Worm (Caenorhabditis elegans): ENCODE results near the gene D1079.1.

Gene D1079.1

DNA sequence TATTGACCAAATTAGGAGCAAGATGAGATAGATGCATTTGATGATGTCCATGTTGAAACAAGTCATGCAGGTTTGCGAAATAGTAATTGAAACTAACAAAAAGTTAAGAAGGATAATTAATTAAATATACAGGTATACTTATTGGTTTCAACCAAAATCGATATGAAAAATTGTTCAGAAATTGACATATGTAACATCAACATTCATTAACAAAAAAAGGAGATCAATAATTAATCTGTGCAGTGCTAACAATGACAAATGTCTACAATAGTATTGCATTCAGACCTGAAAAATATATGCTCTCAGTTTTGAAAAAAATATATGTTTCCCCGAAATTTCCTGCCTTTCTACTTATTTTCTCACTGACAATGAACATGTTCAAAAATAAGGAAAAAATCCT is 34.2 kb upstream of the D1079.1 start, which contains the start of gene R160.4 (continued):
- TF ChIP-seq ztf-3 (GFP tag; optimal IDR thresholded peaks at IDR 0.05) (no peak), nhr-90 (tag; optimal IDR thresholded peaks at IDR 0.05) (no peak), ama-1 (optimal IDR thresholded peaks at IDR 0.05) (no peak), ama-1 (GFP tag; optimal IDR thresholded peaks at IDR 0.05) (no peak), hsf-1 (GFP tag; IDR thresholded peaks at IDR 0.05) (no peak)

DNA sequence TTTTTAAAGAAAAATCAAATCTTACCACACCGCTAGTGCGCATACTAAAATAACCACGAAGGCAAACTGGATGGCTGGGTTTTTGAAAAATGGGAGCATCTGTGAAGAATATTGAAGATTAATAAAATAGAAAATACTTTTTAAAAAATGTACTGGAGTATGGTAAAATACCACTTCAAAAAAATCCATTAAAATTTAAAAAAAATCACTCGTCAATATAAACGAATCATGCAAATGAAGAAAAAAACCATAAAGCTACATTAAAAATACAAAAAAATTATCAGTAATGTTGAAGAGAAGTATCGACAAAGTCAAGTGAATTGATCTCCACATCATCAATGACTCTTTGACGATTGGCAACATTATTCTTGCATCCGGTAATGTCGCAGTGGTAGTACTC is 32.2 kb upstream of the D1079.1 start, which contains the start of gene R160.5:
Gene R160.5 (minus strand): TSS at position 101 of the 400 bp plus-strand sequence.
- no peak for TF ChIP-seq F10E7.11 (tag; optimal IDR thresholded peaks at IDR 0.05)
- no peak for TF ChIP-seq him-1 (tag; optimal IDR thresholded peaks at IDR 0.05)
- no peak for TF ChIP-seq hlh-26 (GFP tag; conservative IDR thresholded peaks at IDR 0.05)
- TF ChIP-seq F49E8.2 (tag; optimal IDR thresholded peaks at IDR 0.05; ENCODE audit: insufficient read depth) = no peak
- TF ChIP-seq aptf-3 (GFP tag; IDR thresholded peaks at IDR 0.05) = no peak
- TF ChIP-seq atf-7 (tag; optimal IDR thresholded peaks at IDR 0.05) = no peak
- no peak for TF ChIP-seq efl-1 (GFP tag; optimal IDR thresholded peaks at IDR 0.05)
- no peak for TF ChIP-seq tbp1 (GFP tag; optimal IDR thresholded peaks at IDR 0.05)
- no peak for TF ChIP-seq ceh-27 (GFP tag; optimal IDR thresholded peaks at IDR 0.05)
- TF ChIP-seq Y56A3A.18 (GFP tag; IDR thresholded peaks at IDR 0.05) = no peak

DNA sequence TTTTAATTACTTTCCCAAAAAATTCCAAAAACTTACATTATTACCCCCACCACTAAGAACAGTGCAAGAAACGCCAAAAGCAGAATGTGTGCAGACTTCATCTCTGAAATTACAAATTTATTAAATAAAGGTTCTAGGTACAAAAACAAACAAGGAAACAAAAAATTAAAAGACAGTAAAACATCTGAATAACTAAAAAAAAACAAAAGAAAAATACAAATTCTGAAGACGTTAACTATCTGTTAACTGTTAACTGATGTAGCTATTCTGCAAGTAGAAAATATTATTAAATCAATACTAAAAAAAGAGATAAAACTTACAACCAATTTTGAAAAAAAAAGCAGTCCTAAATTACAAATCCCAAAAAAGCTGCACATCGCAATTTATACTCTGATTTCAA is 31.5 kb upstream of the D1079.1 start, which contains the start of gene R160.13:
Gene R160.13 (minus strand): TSS at position 101 of the 400 bp plus-strand sequence.
- TF ChIP-seq lsy-27 (tag; optimal IDR thresholded peaks at IDR 0.05; ENCODE audit: borderline replicate concordance, insufficient read depth) = no peak

DNA sequence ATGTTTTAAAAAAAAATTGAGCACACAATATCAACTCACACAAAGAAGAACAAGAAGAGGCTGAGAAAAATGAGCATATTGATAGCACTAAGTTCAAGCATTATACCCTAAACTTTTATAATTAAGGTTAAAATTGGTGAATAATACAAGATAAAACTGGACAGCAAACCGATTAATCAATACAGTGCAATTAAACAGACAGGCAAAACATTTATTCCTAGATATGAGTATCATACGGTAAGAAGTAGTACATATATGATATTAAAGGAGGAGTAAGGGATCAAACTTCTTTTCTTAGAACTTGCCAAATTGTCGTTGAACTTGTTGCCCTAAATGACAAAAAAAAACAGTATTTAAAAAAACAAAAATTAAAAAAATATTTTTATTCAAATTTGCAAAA is 31.0 kb upstream of the D1079.1 start, which contains the start of gene R160.14:
Gene R160.14 (minus strand): TSS at position 101 of the 400 bp plus-strand sequence.
- no peak for TF ChIP-seq cebp-2 (GFP tag; IDR thresholded peaks at IDR 0.05)
- TF ChIP-seq zfh-2 (GFP tag; conservative IDR thresholded peaks at IDR 0.05) = no peak
- no peak for TF ChIP-seq bed-2 (GFP tag; IDR thresholded peaks at IDR 0.05)
- no peak for TF ChIP-seq fkh-3 (tag; optimal IDR thresholded peaks at IDR 0.05)
- TF ChIP-seq tbx-9 (tag; optimal IDR thresholded peaks at IDR 0.05; ENCODE audit: borderline replicate concordance) = no peak
- TF ChIP-seq egl-44 (GFP tag; IDR thresholded peaks at IDR 0.05) = no peak
- no peak for TF ChIP-seq Y79H2A.3 (GFP tag; conservative IDR thresholded peaks at IDR 0.05)
- TF ChIP-seq B0336.3 (GFP tag; IDR thresholded peaks at IDR 0.05) = no peak
- no peak for TF ChIP-seq F52B5.7 (tag; optimal IDR thresholded peaks at IDR 0.05)
- no peak for TF ChIP-seq ekl-4 (GFP tag; IDR thresholded peaks at IDR 0.05)
- no peak for TF ChIP-seq unc-62 (GFP tag; optimal IDR thresholded peaks at IDR 0.05)
- no peak for TF ChIP-seq ceh-40 (GFP tag; IDR thresholded peaks at IDR 0.05)
- TF ChIP-seq xnd-1 (tag; optimal IDR thresholded peaks at IDR 0.05) = no peak
- TF ChIP-seq nhr-179 (tag; optimal IDR thresholded peaks at IDR 0.05) = no peak

DNA sequence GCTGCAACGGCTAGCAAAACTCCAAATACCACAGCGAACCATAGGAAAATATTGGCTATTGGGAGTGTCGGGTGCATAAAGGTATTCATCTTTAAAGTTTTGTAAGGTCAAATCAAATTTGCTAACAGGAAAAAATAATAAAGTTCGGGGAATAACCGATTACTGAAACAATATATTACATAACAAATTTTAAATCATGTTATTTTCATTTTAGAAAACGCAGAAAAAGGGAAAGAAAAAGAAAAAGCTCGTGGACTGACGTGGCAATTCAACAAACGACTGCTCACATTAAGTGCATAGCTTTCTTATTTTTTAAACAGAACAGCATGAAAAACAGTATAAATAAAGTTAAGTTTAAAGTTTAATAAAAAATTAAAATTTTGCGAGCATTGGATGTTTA is 29.8 kb upstream of the D1079.1 start, which contains the start of gene R160.6:
Gene R160.6 (minus strand): TSS at position 101 of the 400 bp plus-strand sequence.
- TF ChIP-seq tlf-1 (GFP tag; optimal IDR thresholded peaks at IDR 0.05) (no peak), cebp-2 (GFP tag; IDR thresholded peaks at IDR 0.05) (no peak), lin-26 (GFP tag; IDR thresholded peaks at IDR 0.05) (no peak), hlh-12 (tag; optimal IDR thresholded peaks at IDR 0.05) (no peak), nfya-2 (GFP tag; IDR thresholded peaks at IDR 0.05) (no peak), tbp1 (GFP tag; optimal IDR thresholded peaks at IDR 0.05) (no peak), C17E4.6 (GFP tag; IDR thresholded peaks at IDR 0.05) (no peak), rpc-1 (optimal IDR thresholded peaks at IDR 0.05) (no peak), rpc-1 (tag; optimal IDR thresholded peaks at IDR 0.05) (no peak), ccch-3 (GFP tag; optimal IDR thresholded peaks at IDR 0.05) (no peak), B0019.2 (GFP tag; conservative IDR thresholded peaks at IDR 0.05) (no peak), hmg-1.2 (GFP tag; IDR thresholded peaks at IDR 0.05) (no peak), snpc-4 (GFP tag; optimal IDR thresholded peaks at IDR 0.05) (no peak), snpc-4 (tag; optimal IDR thresholded peaks at IDR 0.05) (no peak), unc-62 (GFP tag; optimal IDR thresholded peaks at IDR 0.05) (no peak), pbrm-1 (GFP tag; IDR thresholded peaks at IDR 0.05) (no peak)

Data from whole organism, young adult.